Worm (Caenorhabditis elegans) whole organism, L4 larva: ENCODE results near the gene cyp-33B1.
A peak's percentile ranks its signal among the peaks of the same experiment; 100 is the strongest.

Source experiments
- F37D6.2 ChIP-seq: sonication (generic microtip); optimal IDR thresholded peaks from 2 replicates; lab custom pipeline; 2016; ENCODE audit warnings: mild to moderate bottlenecking, missing genetic modification characterization, missing compliant biosample characterization
- F49E8.2 ChIP-seq: sonication (generic microtip); optimal IDR thresholded peaks from 2 replicates; lab custom pipeline; 2016; ENCODE audit warnings: missing compliant biosample characterization, mild to moderate bottlenecking, missing genetic modification characterization, borderline replicate concordance
- T20F7.1 ChIP-seq: fragments of 200-800 bp; sonication (Bioruptor generic); optimal IDR thresholded peaks from 2 replicates; lab custom pipeline; 2018; ENCODE audit warnings: mild to moderate bottlenecking, missing genetic modification characterization, missing compliant biosample characterization
- T26A8.4 ChIP-seq: fragments of 200-800 bp; sonication (Bioruptor generic); IDR thresholded peaks from 2 replicates; pipeline ENCODE4 v1.3.6; 2022; ENCODE audit warnings: missing genetic modification characterization, missing compliant biosample characterization
- Y5F2A.4 ChIP-seq: fragments of 200-800 bp; sonication (Bioruptor generic); optimal IDR thresholded peaks from 2 replicates; lab custom pipeline; 2018; ENCODE audit warnings: mild to moderate bottlenecking, missing genetic modification characterization, missing compliant biosample characterization
- Y75B8A.6 ChIP-seq: fragments of 200-800 bp; sonication (Bioruptor generic); IDR thresholded peaks from 2 replicates; pipeline ENCODE4 v1.3.6; 2022; ENCODE audit warnings: missing genetic modification reagents, missing genetic modification characterization, missing compliant biosample characterization
- aly-2 ChIP-seq: sonication (generic microtip); optimal IDR thresholded peaks from 2 replicates; lab custom pipeline; 2018; ENCODE audit warnings: missing biosample characterization, missing genetic modification characterization
- ama-1 ChIP-seq: fragments of 150-350 bp; optimal IDR thresholded peaks from 2 replicates; lab custom pipeline; 2014; ENCODE audit warnings: inconsistent platforms, mixed read lengths
- ceh-32 ChIP-seq: sonication (generic microtip); optimal IDR thresholded peaks from 2 replicates; lab custom pipeline; 2016; ENCODE audit warnings: mild to moderate bottlenecking, missing genetic modification characterization, missing compliant biosample characterization; ENCODE audit not compliant: poor library complexity
- ceh-44 ChIP-seq: fragments of 200-800 bp; sonication (Bioruptor generic); IDR thresholded peaks from 2 replicates; pipeline ENCODE4 v1.3.6; 2022; ENCODE audit warnings: missing genetic modification reagents, missing genetic modification characterization, missing compliant biosample characterization
- cey-2 ChIP-seq: sonication (generic microtip); optimal IDR thresholded peaks from 3 replicates; lab custom pipeline; 2017; ENCODE audit warnings: missing genetic modification characterization, mild to moderate bottlenecking, missing compliant biosample characterization, antibody characterized with exemption, borderline replicate concordance; ENCODE audit not compliant: insufficient read depth
- ctbp-1 ChIP-seq: fragments of 200-800 bp; sonication (Bioruptor generic); IDR thresholded peaks from 2 replicates; pipeline ENCODE4 v1.3.6; 2022; ENCODE audit warnings: missing genetic modification reagents, missing genetic modification characterization, missing compliant biosample characterization
- daf-16 ChIP-seq, 3 experiments: sonication (generic microtip); optimal IDR thresholded peaks; 2 replicates each; lab custom pipeline; 2016 to 2017; ENCODE audit warnings: missing genetic modification characterization in 3 of 3, missing genetic modification reagents in 3 of 3, mild to moderate bottlenecking in 2 of 3, missing compliant biosample characterization in 2 of 3, missing biosample characterization in 1 of 3, moderate library complexity in 1 of 3
- daf-19 ChIP-seq: fragments of 200-800 bp; sonication (Bioruptor generic); conservative IDR thresholded peaks from 2 replicates; pipeline ENCODE4 v1.3.6; 2022; ENCODE audit warnings: missing genetic modification characterization, missing compliant biosample characterization
- dmd-6 ChIP-seq: fragments of 200-800 bp; sonication (Bioruptor generic); IDR thresholded peaks from 2 replicates; pipeline ENCODE4 v1.3.6; 2022; ENCODE audit warnings: missing genetic modification reagents, missing genetic modification characterization, missing compliant biosample characterization
- dmd-9 ChIP-seq: fragments of 200-800 bp; sonication (Bioruptor generic); IDR thresholded peaks from 2 replicates; pipeline ENCODE4 v1.3.6; 2022; ENCODE audit warnings: missing genetic modification reagents, missing genetic modification characterization, missing compliant biosample characterization
- dpl-1 ChIP-seq: fragments of 150-350 bp; optimal IDR thresholded peaks from 2 replicates; lab custom pipeline; 2014; ENCODE audit warnings: missing biosample characterization, missing genetic modification reagents, missing genetic modification characterization
- dve-1 ChIP-seq: sonication (generic microtip); optimal IDR thresholded peaks from 2 replicates; lab custom pipeline; 2017; ENCODE audit warnings: antibody characterized with exemption, mild to moderate bottlenecking, missing genetic modification characterization, missing compliant biosample characterization; ENCODE audit not compliant: insufficient read depth
- fkh-10 ChIP-seq: fragments of 150-350 bp; optimal IDR thresholded peaks from 2 replicates; lab custom pipeline; 2014; ENCODE audit warnings: missing biosample characterization, missing genetic modification reagents, missing genetic modification characterization
- gei-8 ChIP-seq: fragments of 200-800 bp; sonication (Bioruptor generic); optimal IDR thresholded peaks from 2 replicates; lab custom pipeline; 2018; ENCODE audit warnings: mild to moderate bottlenecking, missing genetic modification characterization, missing compliant biosample characterization
- hif-1 ChIP-seq, 2 experiments: sonication (generic microtip); optimal IDR thresholded peaks; 2 replicates each; lab custom pipeline; 2016 to 2017; ENCODE audit warnings: missing compliant biosample characterization in 2 of 2, missing genetic modification characterization in 2 of 2, missing genetic modification reagents in 2 of 2, missing genotype in 2 of 2, mild to moderate bottlenecking in 1 of 2
- hlh-30 ChIP-seq: sonication (generic microtip); optimal IDR thresholded peaks from 2 replicates; lab custom pipeline; 2017; ENCODE audit warnings: antibody characterized with exemption, mild to moderate bottlenecking, missing genetic modification characterization, missing compliant biosample characterization; ENCODE audit not compliant: insufficient read depth
- jun-1 ChIP-seq: fragments of 150-350 bp; optimal IDR thresholded peaks from 2 replicates; lab custom pipeline; 2014; ENCODE audit warnings: missing biosample characterization, missing genetic modification reagents, missing genetic modification characterization
- lin-1 ChIP-seq: fragments of 200-800 bp; sonication (Bioruptor generic); IDR thresholded peaks from 2 replicates; pipeline ENCODE4 v1.3.6; 2022; ENCODE audit warnings: missing genetic modification reagents, missing genetic modification characterization, missing compliant biosample characterization
- lin-15B ChIP-seq: fragments of 150-350 bp; sonication (generic microtip); optimal IDR thresholded peaks from 3 replicates; lab custom pipeline; 2014; ENCODE audit warnings: missing biosample characterization, missing genetic modification characterization
- lin-29 ChIP-seq: fragments of 200-800 bp; sonication (Bioruptor generic); IDR thresholded peaks from 2 replicates; pipeline ENCODE4 v1.3.6; 2022; ENCODE audit warnings: missing genetic modification reagents, missing genetic modification characterization, missing compliant biosample characterization
- lin-38 ChIP-seq: fragments of 200-800 bp; sonication (Bioruptor generic); IDR thresholded peaks from 2 replicates; pipeline ENCODE4 v1.3.6; 2022; ENCODE audit warnings: missing genetic modification reagents, missing genetic modification characterization, missing compliant biosample characterization
- lin-39 ChIP-seq: fragments of 150-350 bp; optimal IDR thresholded peaks from 2 replicates; lab custom pipeline; 2014; ENCODE audit warnings: missing biosample characterization, missing genetic modification reagents, missing genetic modification characterization
- lir-3 ChIP-seq: sonication (generic microtip); optimal IDR thresholded peaks from 2 replicates; lab custom pipeline; 2016; ENCODE audit warnings: mild to moderate bottlenecking, missing genetic modification characterization, missing compliant biosample characterization
- madf-5 ChIP-seq, 2 experiments: fragments of 200-800 bp; sonication (Bioruptor generic); IDR thresholded peaks; 2 replicates each; pipeline ENCODE4 v1.3.6; 2022; ENCODE audit warnings: missing compliant biosample characterization in 2 of 2, missing genetic modification characterization in 2 of 2
- madf-9 ChIP-seq: fragments of 200-800 bp; sonication (Bioruptor generic); conservative IDR thresholded peaks from 2 replicates; pipeline ENCODE4 v1.3.6; 2022; ENCODE audit warnings: missing genetic modification reagents, missing genetic modification characterization, missing compliant biosample characterization
- mes-2 ChIP-seq: sonication (generic microtip); optimal IDR thresholded peaks from 2 replicates; lab custom pipeline; 2016; ENCODE audit warnings: missing genotype, mild to moderate bottlenecking, missing genetic modification characterization, missing compliant biosample characterization; ENCODE audit not compliant: poor library complexity, severe bottlenecking
- nhr-11 ChIP-seq: fragments of 150-350 bp; optimal IDR thresholded peaks from 2 replicates; lab custom pipeline; 2014; ENCODE audit warnings: missing biosample characterization, missing genetic modification characterization
- nhr-237 ChIP-seq: sonication (generic microtip); optimal IDR thresholded peaks from 2 replicates; lab custom pipeline; 2017; ENCODE audit warnings: missing biosample characterization, missing genetic modification characterization
- nhr-42 ChIP-seq: fragments of 200-800 bp; sonication (Bioruptor generic); IDR thresholded peaks from 2 replicates; pipeline ENCODE4 v1.3.6; 2022; ENCODE audit warnings: missing genetic modification characterization, missing compliant biosample characterization
- nhr-48 ChIP-seq: sonication (generic microtip); optimal IDR thresholded peaks from 2 replicates; lab custom pipeline; 2016; ENCODE audit warnings: mild to moderate bottlenecking, missing genetic modification characterization, missing compliant biosample characterization
- nhr-6 ChIP-seq: fragments of 150-350 bp; optimal IDR thresholded peaks from 2 replicates; lab custom pipeline; 2014; ENCODE audit warnings: missing biosample characterization, missing genetic modification characterization
- nhr-76 ChIP-seq: fragments of 150-350 bp; optimal IDR thresholded peaks from 2 replicates; lab custom pipeline; 2014; ENCODE audit warnings: missing biosample characterization, missing genetic modification characterization
- nhr-77 ChIP-seq: fragments of 150-350 bp; optimal IDR thresholded peaks from 2 replicates; lab custom pipeline; 2014; ENCODE audit warnings: missing biosample characterization, missing genetic modification characterization
- php-3 ChIP-seq: fragments of 200-800 bp; sonication (Bioruptor generic); IDR thresholded peaks from 2 replicates; pipeline ENCODE4 v1.3.6; 2022; ENCODE audit warnings: missing genetic modification reagents, missing genetic modification characterization, missing compliant biosample characterization
- rbr-2 ChIP-seq: sonication (generic microtip); optimal IDR thresholded peaks from 2 replicates; lab custom pipeline; 2016; ENCODE audit warnings: missing genotype, missing genetic modification characterization, missing compliant biosample characterization
- sdz-12 ChIP-seq: fragments of 200-800 bp; sonication (Bioruptor generic); optimal IDR thresholded peaks from 2 replicates; lab custom pipeline; 2018; ENCODE audit warnings: mild to moderate bottlenecking, missing genetic modification characterization, missing compliant biosample characterization
- skn-1 ChIP-seq: fragments of 150-350 bp; optimal IDR thresholded peaks from 2 replicates; lab custom pipeline; 2014; ENCODE audit warnings: missing biosample characterization, missing genetic modification characterization
- tag-97 ChIP-seq: fragments of 200-800 bp; sonication (Bioruptor generic); IDR thresholded peaks from 2 replicates; pipeline ENCODE4 v1.3.6; 2022; ENCODE audit warnings: missing genetic modification characterization, missing compliant biosample characterization
- unc-62 ChIP-seq, 3 experiments: fragments of 150-350 bp in 1 of 3; sonication (generic microtip); optimal IDR thresholded peaks in 2 of 3; peaks in 1 of 3; 1 replicate in 1 of 3; 2 replicates in 2 of 3; lab custom pipeline; 2014 to 2017; ENCODE audit warnings: missing biosample characterization in 3 of 3, missing genetic modification characterization in 3 of 3, missing genetic modification reagents in 3 of 3, missing genotype in 1 of 3
- vab-7 ChIP-seq: fragments of 200-800 bp; sonication (Bioruptor generic); IDR thresholded peaks from 2 replicates; pipeline ENCODE4 v1.3.6; 2022; ENCODE audit warnings: missing genetic modification reagents, missing genetic modification characterization, missing compliant biosample characterization
- zfp-2 ChIP-seq: sonication (generic microtip); optimal IDR thresholded peaks from 2 replicates; lab custom pipeline; 2016; ENCODE audit warnings: mild to moderate bottlenecking, missing genetic modification characterization, missing compliant biosample characterization
- zfp-3 ChIP-seq: fragments of 200-800 bp; sonication (Bioruptor generic); conservative IDR thresholded peaks from 2 replicates; pipeline ENCODE4 v1.3.6; 2022; ENCODE audit warnings: missing genetic modification reagents, missing genetic modification characterization, missing compliant biosample characterization
- ztf-7 ChIP-seq: fragments of 150-350 bp; optimal IDR thresholded peaks from 2 replicates; lab custom pipeline; 2014; ENCODE audit warnings: missing biosample characterization, missing genetic modification characterization

The cyp-33B1 gene

ce11 chrV:9079965-9080432 is 38.9 kb downstream of the cyp-33B1 start (continued):
- TF ChIP-seq aly-2 (tag; lab: Kevin White, UChicago) = no peak
- no peak for TF ChIP-seq jun-1 (tag; lab: Kevin White, UChicago)
- TF ChIP-seq nhr-76 (tag; lab: Kevin White, UChicago) = no peak
- peak; percentile 42 for TF ChIP-seq T20F7.1 (GFP tag; lab: Kevin White, UChicago)
- TF ChIP-seq ztf-7 (tag; lab: Kevin White, UChicago) = no peak
- no peak for TF ChIP-seq vab-7 (GFP tag; lab: Robert Waterston, UW)
- TF ChIP-seq dpl-1 (GFP tag; lab: Kevin White, UChicago) = no peak
- TF ChIP-seq Y5F2A.4 (GFP tag; lab: Kevin White, UChicago) = no peak
- no peak for TF ChIP-seq cey-2 (tag; lab: Kevin White, UChicago)
- peak; percentile 56 for TF ChIP-seq nhr-77 (tag; lab: Kevin White, UChicago)
- TF ChIP-seq Y75B8A.6 (GFP tag; lab: Robert Waterston, UW) = 0 out of 2 replicates have a peak, but pooled peaks have one; percentile 31
- no peak for TF ChIP-seq nhr-237 (tag; lab: Kevin White, UChicago)
- no peak for TF ChIP-seq nhr-42 (GFP tag; lab: Robert Waterston, UW)
- no peak for TF ChIP-seq php-3 (GFP tag; lab: Robert Waterston, UW)
- TF ChIP-seq zfp-3 (GFP tag; lab: Robert Waterston, UW) = peak; percentile 71; the same call in 1 of the 2 replicates
- no peak for TF ChIP-seq ceh-44 (GFP tag; lab: Robert Waterston, UW)
- peak in 1 of 2 experiments; percentile 96 for TF ChIP-seq hif-1 (tag; optimal IDR thresholded peaks at IDR 0.05; lab: Kevin White, UChicago)
- no peak for TF ChIP-seq madf-9 (GFP tag; lab: Robert Waterston, UW)
- no peak for TF ChIP-seq F49E8.2
- no peak for TF ChIP-seq dmd-9
- no peak for TF ChIP-seq skn-1 (tag; lab: Kevin White, UChicago)
- no peak for TF ChIP-seq lir-3
- no peak for TF ChIP-seq madf-5 (GFP tag; IDR thresholded peaks at IDR 0.05; lab: Robert Waterston, UW)
- peak; percentile 73 for TF ChIP-seq hlh-30 (tag; lab: Kevin White, UChicago)
- TF ChIP-seq lin-39 = no peak
- no peak for TF ChIP-seq nhr-11
- no peak for TF ChIP-seq mes-2
- no peak for TF ChIP-seq lin-38 (GFP tag; lab: Robert Waterston, UW)
- TF ChIP-seq dve-1 (tag; lab: Kevin White, UChicago) = peak; percentile 85
- TF ChIP-seq ceh-32 (tag; lab: Kevin White, UChicago) = no peak
- TF ChIP-seq nhr-48 (tag; lab: Kevin White, UChicago) = peak; percentile 93
- TF ChIP-seq daf-19 (GFP tag; lab: Robert Waterston, UW) = no peak
- TF ChIP-seq daf-16 (GFP tag; optimal IDR thresholded peaks at IDR 0.05; lab: Kevin White, UChicago) = peak in 1 of 2 experiments; percentile 79
- peak; percentile 78 for TF ChIP-seq daf-16 (tag; optimal IDR thresholded peaks at IDR 0.05; lab: Kevin White, UChicago)
- TF ChIP-seq unc-62 (GFP tag; optimal IDR thresholded peaks at IDR 0.05 in 1 of 2; lab: Kevin White, UChicago) = peak in 1 of 2 experiments; percentile 53
- no peak for TF ChIP-seq unc-62 (tag; optimal IDR thresholded peaks at IDR 0.05; lab: Kevin White, UChicago)
- no peak for TF ChIP-seq lin-15B (tag; lab: Kevin White, UChicago)
- TF ChIP-seq zfp-2 (tag; lab: Kevin White, UChicago) = no peak
- TF ChIP-seq lin-29 (GFP tag; lab: Robert Waterston, UW) = no peak
- TF ChIP-seq tag-97 = no peak
- peak; percentile 98 for TF ChIP-seq dmd-6 (GFP tag; lab: Robert Waterston, UW)
- no peak for TF ChIP-seq ama-1 (lab: Kevin White, UChicago)
- TF ChIP-seq lin-1 (GFP tag; lab: Robert Waterston, UW) = 0 out of 2 replicates have a peak, but pooled peaks have one; percentile 37
- TF ChIP-seq fkh-10 (GFP tag; lab: Kevin White, UChicago) = no peak
- no peak for TF ChIP-seq F37D6.2 (tag; lab: Kevin White, UChicago)
- TF ChIP-seq rbr-2 (tag; lab: Kevin White, UChicago) = no peak
- TF ChIP-seq nhr-6 (tag; lab: Kevin White, UChicago) = no peak
- TF ChIP-seq gei-8 (GFP tag; lab: Kevin White, UChicago) = peak; percentile 76
- no peak for TF ChIP-seq sdz-12
- no peak for TF ChIP-seq ctbp-1 (GFP tag; lab: Robert Waterston, UW)
- TF ChIP-seq T26A8.4 (GFP tag; lab: Robert Waterston, UW) = peak; percentile 67
